Fruit fly (Drosophila melanogaster): ENCODE measurements around the gene CG15385.

dm6 chr2L:2168894-2169456 is 43.4 kb downstream of the CG15385 start:
- no peak for TF ChIP-seq h (optimal IDR thresholded peaks at IDR 0.05)
- no peak for TF ChIP-seq insv (optimal IDR thresholded peaks at IDR 0.05)
- no peak for TF ChIP-seq ttk (optimal IDR thresholded peaks at IDR 0.05)
- no peak for TF ChIP-seq psq (optimal IDR thresholded peaks at IDR 0.05)

All from Kc167 (cell line).